Worm (Caenorhabditis elegans): ENCODE measurements around the gene T05A8.8.

DNA sequence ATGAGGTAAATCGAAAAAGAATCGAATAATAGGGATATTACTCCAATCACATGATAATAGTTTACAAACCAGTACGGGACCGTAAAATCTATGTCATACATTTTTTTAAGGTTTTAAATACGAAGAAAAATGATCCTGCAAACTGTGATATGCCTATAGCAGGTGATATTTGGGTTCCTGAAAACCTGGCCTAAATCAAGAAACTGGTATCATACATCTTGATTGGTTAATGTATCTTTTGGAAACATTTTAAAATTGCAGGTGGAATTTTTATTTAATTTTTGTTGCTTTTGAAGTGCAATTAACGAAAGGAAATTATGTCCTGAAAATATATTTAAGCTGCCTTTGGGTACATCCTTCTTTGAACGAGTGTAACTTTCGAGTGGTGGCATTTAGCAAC lies 36.2 kb upstream of the T05A8.8 start, which contains the start of gene sri-61:
- TF ChIP-seq unc-39 (tag; optimal IDR thresholded peaks at IDR 0.05) (no peak), pha-4 (tag; optimal IDR thresholded peaks at IDR 0.05) (no peak), nhr-237 (tag; optimal IDR thresholded peaks at IDR 0.05) (no peak), ham-2 (GFP tag; optimal IDR thresholded peaks at IDR 0.05) (no peak), unc-62 (GFP tag; optimal IDR thresholded peaks at IDR 0.05) (no peak)

Data from whole organism, mixed stage, embryonic.